Worm (Caenorhabditis elegans): Measurements from ENCODE around the gene rpl-7A.

Gene rpl-7A

ce11 chrIV:4344828-4345227 lies 45.6 kb downstream of the rpl-7A start:
- no peak for TF ChIP-seq sdz-12 (GFP tag; optimal IDR thresholded peaks at IDR 0.05)
- TF ChIP-seq daf-8 (GFP tag; IDR thresholded peaks at IDR 0.05) = no peak
- TF ChIP-seq egl-27 (tag; optimal IDR thresholded peaks at IDR 0.05) = no peak
- TF ChIP-seq aha-1 (tag) = peak; percentile 83
